Fruit fly (Drosophila melanogaster) whole organism, embryonic: Measurements from ENCODE around the gene CG8516.

Source experiments
- BtbVII ChIP-seq: fragments of 200-800 bp; sonication (Bioruptor generic); optimal IDR thresholded peaks from 3 replicates; lab custom pipeline; 2017; ENCODE audit warnings: missing biosample characterization, mild to moderate bottlenecking, missing genetic modification characterization
- CG17912 ChIP-seq: fragments of 200-800 bp; sonication (Bioruptor generic); optimal IDR thresholded peaks from 2 replicates; lab custom pipeline; 2018; ENCODE audit warnings: missing biosample characterization, mild to moderate bottlenecking, missing genetic modification characterization
- CG18476 ChIP-seq: fragments of 200-800 bp; sonication (Bioruptor generic); optimal IDR thresholded peaks from 2 replicates; lab custom pipeline; 2016; ENCODE audit warnings: missing biosample characterization, mild to moderate bottlenecking, missing genetic modification characterization
- CG8478 ChIP-seq: fragments of >200 bp; optimal IDR thresholded peaks from 2 replicates; lab custom pipeline; 2018
- Gug ChIP-seq: fragments of 200-800 bp; sonication (Bioruptor generic); IDR thresholded peaks from 4 replicates; pipeline ENCODE4 v1.3.6; 2022; ENCODE audit warnings: missing biosample characterization, missing genetic modification characterization
- Poxn ChIP-seq: fragments of 200-800 bp; sonication (Bioruptor generic); IDR thresholded peaks from 2 replicates; pipeline ENCODE4 v1.3.6; 2022; ENCODE audit warnings: missing biosample characterization, missing genetic modification characterization
- jing ChIP-seq: fragments of 200-800 bp; sonication (Bioruptor generic); optimal IDR thresholded peaks from 2 replicates; lab custom pipeline; 2018; ENCODE audit warnings: missing biosample characterization, mild to moderate bottlenecking, missing genetic modification characterization
- lola ChIP-seq, 3 experiments: fragments of >200 bp in 2 of 3; fragments of 200-800 bp in 1 of 3; sonication (Bioruptor generic) in 1 of 3; optimal IDR thresholded peaks; 2 replicates each; lab custom pipeline; 2017 to 2019; ENCODE audit warnings: missing biosample characterization in 3 of 3, missing genetic modification characterization in 3 of 3, mild to moderate bottlenecking in 1 of 3, moderate library complexity in 1 of 3
- unc-4 ChIP-seq: fragments of 200-800 bp; sonication (Bioruptor generic); IDR thresholded peaks from 2 replicates; pipeline ENCODE4 v1.3.6; 2022; ENCODE audit warnings: missing biosample characterization, missing genetic modification characterization; ENCODE audit not compliant: partially characterized antibody
- zen ChIP-seq: fragments of 200-800 bp; sonication (Bioruptor generic); optimal IDR thresholded peaks from 3 replicates; lab custom pipeline; 2018; ENCODE audit warnings: missing biosample characterization, mild to moderate bottlenecking, missing genetic modification characterization, moderate library complexity
- zen2 ChIP-seq: fragments of 200-800 bp; sonication (Bioruptor generic); IDR thresholded peaks from 3 replicates; pipeline ENCODE4 v1.3.6; 2022; ENCODE audit warnings: missing biosample characterization, missing genetic modification characterization; ENCODE audit not compliant: partially characterized antibody

- TF ChIP-seq CG17912 (GFP tag; lab: Kevin White, UChicago) (no peak), BtbVII (peak; percentile 32), CG18476 (GFP tag; lab: Kevin White, UChicago) (no peak), lola (GFP tag; optimal IDR thresholded peaks at IDR 0.05; lab: Kevin White, UChicago) (peak in 1 of 3 experiments; percentile 63), zen (tag; lab: Kevin White, UChicago) (no peak), unc-4 (peak; percentile 94), Poxn (no peak), Gug (GFP tag; lab: Robert Waterston, UW) (peak; percentile 6; the same call in 1 of the 4 replicates), CG8478 (lab: Kevin White, UChicago) (no peak), jing (GFP tag; lab: Kevin White, UChicago) (no peak), zen2 (GFP tag; lab: Robert Waterston, UW) (peak; percentile 76; the same call in 1 of the 3 replicates)
Measured at dm6 chr3R:9747272-9747874, 45.7 kb upstream of the CG8516 start, which contains the start of gene CG12948.
